Fruit fly (Drosophila melanogaster): ENCODE results near the gene CG33080.

CG33080 gene

DNA sequence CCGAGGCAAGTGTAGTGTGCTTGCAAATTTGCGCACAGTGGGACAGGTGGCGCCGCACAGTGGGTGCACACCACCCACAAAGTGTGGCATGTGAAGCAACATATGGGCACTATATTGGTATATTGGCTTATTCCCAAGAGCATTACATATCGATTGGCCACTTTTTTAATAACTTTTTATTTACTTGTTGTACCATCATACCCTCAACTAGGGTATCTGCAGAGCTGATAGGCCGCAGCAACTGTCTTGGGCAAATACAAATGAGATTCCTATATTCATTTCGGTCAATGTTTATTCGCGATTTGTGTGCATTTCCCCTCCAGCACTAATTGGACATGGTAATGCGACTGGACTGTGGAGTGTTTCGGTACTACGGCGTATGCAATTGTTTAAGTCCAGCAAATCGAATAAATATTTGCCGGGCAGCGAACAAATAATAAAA is 7.2 kb upstream of the CG33080 start (continued):
- TF ChIP-seq oc (tag; optimal IDR thresholded peaks at IDR 0.05) (no peak), stwl (tag; optimal IDR thresholded peaks at IDR 0.05) (no peak), HLHmδ (GFP tag; optimal IDR thresholded peaks at IDR 0.05) (peak; percentile 41), CG7271 (tag; optimal IDR thresholded peaks at IDR 0.05) (peak; percentile 24), CG11247 (GFP tag; IDR thresholded peaks at IDR 0.05) (no peak), Dref (GFP tag; IDR thresholded peaks at IDR 0.05) (no peak), CG1792 (GFP tag; optimal IDR thresholded peaks at IDR 0.05) (no peak), CG6175 (GFP tag; IDR thresholded peaks at IDR 0.05) (no peak), CG2129 (GFP tag; IDR thresholded peaks at IDR 0.05; ENCODE audit: partially characterized antibody) (no peak), Hmr (GFP tag; optimal IDR thresholded peaks at IDR 0.05) (no peak), Oaz (GFP tag; IDR thresholded peaks at IDR 0.05) (0 out of 2 replicates have a peak, but pooled peaks have one; percentile 19), CG11504 (tag; optimal IDR thresholded peaks at IDR 0.05) (peak; percentile 72), jigr1 (GFP tag; IDR thresholded peaks at IDR 0.05) (peak; percentile 41; the same call in 1 of the 3 replicates), stc (GFP tag; IDR thresholded peaks at IDR 0.05) (peak; percentile 44; the same call in 1 of the 2 replicates), CG1647 (GFP tag; optimal IDR thresholded peaks at IDR 0.05) (peak; percentile 1), Hr3 (GFP tag; optimal IDR thresholded peaks at IDR 0.05) (peak; percentile 19), Ets65A (GFP tag) (peak; percentile 91), lola (GFP tag; optimal IDR thresholded peaks at IDR 0.05) (peak in 1 of 3 experiments; percentile 54), CG4282 (GFP tag; optimal IDR thresholded peaks at IDR 0.05) (no peak), CG7556 (GFP tag; optimal IDR thresholded peaks at IDR 0.05) (peak; percentile 11), CG17328 (GFP tag; IDR thresholded peaks at IDR 0.05) (no peak; the same call in none of the 2 replicates), fu2 (GFP tag; optimal IDR thresholded peaks at IDR 0.05) (no peak), CG10462 (GFP tag; optimal IDR thresholded peaks at IDR 0.05) (no peak), CG8290 (GFP tag; optimal IDR thresholded peaks at IDR 0.05) (no peak), CG8290 (tag; optimal IDR thresholded peaks at IDR 0.05) (peak in 1 of 2 experiments; percentile 76), CG1233 (GFP tag; optimal IDR thresholded peaks at IDR 0.05) (peak; percentile 47), Stat92E (GFP tag; optimal IDR thresholded peaks at IDR 0.05) (no peak), cwo (GFP tag; optimal IDR thresholded peaks at IDR 0.05) (peak; percentile 7), CG10565 (GFP tag; optimal IDR thresholded peaks at IDR 0.05) (no peak), chif (GFP tag; optimal IDR thresholded peaks at IDR 0.05) (peak; percentile 24 to 37), row (GFP tag; IDR thresholded peaks at IDR 0.05) (peak; percentile 53), B-H2 (GFP tag; optimal IDR thresholded peaks at IDR 0.05) (no peak), wor (GFP tag; IDR thresholded peaks at IDR 0.05) (peak; percentile 64), odd (GFP tag; optimal IDR thresholded peaks at IDR 0.05) (no peak), CG11085 (GFP tag; IDR thresholded peaks at IDR 0.05) (no peak), peb (GFP tag; IDR thresholded peaks at IDR 0.05) (peak; percentile 20; the same call in 1 of the 2 replicates), CG14860 (GFP tag; IDR thresholded peaks at IDR 0.05; ENCODE audit: partially characterized antibody) (no peak), ind (GFP tag; optimal IDR thresholded peaks at IDR 0.05) (peak; percentile 48), ranshi (GFP tag; IDR thresholded peaks at IDR 0.05) (0 out of 2 replicates have a peak, but pooled peaks have one; percentile 18), CG9876 (GFP tag; optimal IDR thresholded peaks at IDR 0.05) (peak; percentile 28), pfk (GFP tag; optimal IDR thresholded peaks at IDR 0.05) (no peak), hth (optimal IDR thresholded peaks at IDR 0.05) (no peak), CG9727 (GFP tag; optimal IDR thresholded peaks at IDR 0.05) (peak; percentile 52), Myb (GFP tag; optimal IDR thresholded peaks at IDR 0.05) (peak; percentile 4), CG34422 (GFP tag; IDR thresholded peaks at IDR 0.05) (peak; percentile 24; the same call in 1 of the 3 replicates), Eip74EF (GFP tag; optimal IDR thresholded peaks at IDR 0.05) (peak in 1 of 2 experiments; percentile 51), p53 (GFP tag; optimal IDR thresholded peaks at IDR 0.05) (no peak), cas (GFP tag; IDR thresholded peaks at IDR 0.05) (no peak), exex (tag; optimal IDR thresholded peaks at IDR 0.05) (no peak), Lim3 (GFP tag; IDR thresholded peaks at IDR 0.05) (no peak), CG4707 (GFP tag; optimal IDR thresholded peaks at IDR 0.05) (peak; percentile 66)

Data from whole organism, embryonic.